Fruit fly (Drosophila melanogaster): Measurements from ENCODE around the gene park.

dm6 chr3L:21174962-21175361 lies 21.7 kb downstream of the park start:
- no peak for TF ChIP-seq CG8478 (optimal IDR thresholded peaks at IDR 0.05)
- no peak for TF ChIP-seq CTCF (optimal IDR thresholded peaks at IDR 0.05)
